Worm (Caenorhabditis elegans) whole organism, L2 larva: ENCODE measurements around the gene C17C3.1.

Experiments
- C34F6.9 ChIP-seq: fragments of 150-350 bp; optimal IDR thresholded peaks from 2 replicates; lab custom pipeline; 2014; ENCODE audit warnings: missing biosample characterization, missing genetic modification characterization
- F13H6.1 ChIP-seq: sonication (generic microtip); optimal IDR thresholded peaks from 2 replicates; lab custom pipeline; 2016; ENCODE audit warnings: missing genetic modification characterization, missing compliant biosample characterization
- R02D3.7 ChIP-seq: fragments of 150-350 bp; optimal IDR thresholded peaks from 2 replicates; lab custom pipeline; 2014; ENCODE audit warnings: missing biosample characterization, missing genetic modification characterization
- Y55F3AM.14 ChIP-seq: fragments of 200-800 bp; sonication (Bioruptor generic); optimal IDR thresholded peaks from 2 replicates; lab custom pipeline; 2018; ENCODE audit warnings: mild to moderate bottlenecking, missing genetic modification characterization, missing compliant biosample characterization
- ZK546.5 ChIP-seq: sonication (generic microtip); optimal IDR thresholded peaks from 2 replicates; lab custom pipeline; 2017; ENCODE audit warnings: missing biosample characterization, missing genetic modification characterization
- aly-2 ChIP-seq: fragments of 150-350 bp; optimal IDR thresholded peaks from 2 replicates; lab custom pipeline; 2014; ENCODE audit warnings: missing biosample characterization, missing genetic modification characterization
- ceh-16 ChIP-seq: fragments of 150-350 bp; optimal IDR thresholded peaks from 2 replicates; lab custom pipeline; 2014; ENCODE audit warnings: missing biosample characterization, missing genetic modification characterization
- ceh-82 ChIP-seq: fragments of 150-350 bp; optimal IDR thresholded peaks from 2 replicates; lab custom pipeline; 2014; ENCODE audit warnings: missing biosample characterization, missing genetic modification characterization
- crh-2 ChIP-seq: sonication (generic microtip); optimal IDR thresholded peaks from 2 replicates; lab custom pipeline; 2017; ENCODE audit warnings: missing biosample characterization, missing genetic modification characterization
- dmd-4 ChIP-seq: sonication (generic microtip); optimal IDR thresholded peaks from 2 replicates; lab custom pipeline; 2017; ENCODE audit warnings: missing biosample characterization, missing genetic modification characterization
- elt-1 ChIP-seq: fragments of 150-350 bp; optimal IDR thresholded peaks from 2 replicates; lab custom pipeline; 2014; ENCODE audit warnings: missing biosample characterization, missing genetic modification characterization
- elt-3 ChIP-seq: sonication (generic microtip); optimal IDR thresholded peaks from 2 replicates; lab custom pipeline; 2017; ENCODE audit warnings: missing biosample characterization, missing genetic modification characterization
- fos-1 ChIP-seq: fragments of 150-350 bp; optimal IDR thresholded peaks from 2 replicates; lab custom pipeline; 2014; ENCODE audit warnings: missing biosample characterization, missing genetic modification characterization
- gmeb-1 ChIP-seq: fragments of 150-350 bp; optimal IDR thresholded peaks from 2 replicates; lab custom pipeline; 2014; ENCODE audit warnings: missing biosample characterization, missing genetic modification characterization
- lin-11 ChIP-seq: fragments of 150-350 bp; sonication (generic microtip); optimal IDR thresholded peaks from 2 replicates; lab custom pipeline; 2014; ENCODE audit warnings: missing biosample characterization, missing genetic modification characterization, inconsistent platforms, mixed read lengths
- lin-13 ChIP-seq: fragments of 150-350 bp; optimal IDR thresholded peaks from 2 replicates; lab custom pipeline; 2014; ENCODE audit warnings: missing biosample characterization, missing genetic modification reagents, missing genetic modification characterization
- lin-39 ChIP-seq: fragments of 150-350 bp; optimal IDR thresholded peaks from 2 replicates; lab custom pipeline; 2014; ENCODE audit warnings: missing biosample characterization, missing genetic modification reagents, missing genetic modification characterization
- lsy-2 ChIP-seq, 2 experiments: fragments of 150-350 bp in 1 of 2; sonication (generic microtip) in 1 of 2; optimal IDR thresholded peaks; 2 replicates each; lab custom pipeline; 2014 to 2017; ENCODE audit warnings: missing biosample characterization in 2 of 2, missing genetic modification characterization in 2 of 2
- mab-5 ChIP-seq: fragments of 150-350 bp; optimal IDR thresholded peaks from 2 replicates; lab custom pipeline; 2014; ENCODE audit warnings: missing biosample characterization, missing genetic modification characterization
- mdl-1 ChIP-seq, 2 experiments: fragments of 150-350 bp in 1 of 2; sonication (generic microtip) in 1 of 2; optimal IDR thresholded peaks; 2 replicates each; lab custom pipeline; 2017; ENCODE audit warnings: missing biosample characterization in 2 of 2, missing genetic modification characterization in 2 of 2
- nhr-11 ChIP-seq: fragments of 150-350 bp; optimal IDR thresholded peaks from 2 replicates; lab custom pipeline; 2014; ENCODE audit warnings: missing biosample characterization, missing genetic modification characterization
- nhr-129 ChIP-seq: fragments of 150-350 bp; optimal IDR thresholded peaks from 2 replicates; lab custom pipeline; 2014; ENCODE audit warnings: missing biosample characterization, missing genetic modification characterization
- nhr-21 ChIP-seq: fragments of 150-350 bp; optimal IDR thresholded peaks from 2 replicates; lab custom pipeline; 2014; ENCODE audit warnings: missing biosample characterization, missing genetic modification characterization
- nhr-23 ChIP-seq: fragments of 150-350 bp; optimal IDR thresholded peaks from 2 replicates; lab custom pipeline; 2014; ENCODE audit warnings: missing biosample characterization, missing genetic modification reagents, missing genetic modification characterization
- nhr-237 ChIP-seq: fragments of 150-350 bp; optimal IDR thresholded peaks from 2 replicates; lab custom pipeline; 2014; ENCODE audit warnings: missing biosample characterization, missing genetic modification characterization
- nhr-6 ChIP-seq: fragments of 150-350 bp; optimal IDR thresholded peaks from 2 replicates; lab custom pipeline; 2014; ENCODE audit warnings: missing biosample characterization, missing genetic modification characterization
- nhr-77 ChIP-seq: fragments of 150-350 bp; optimal IDR thresholded peaks from 2 replicates; lab custom pipeline; 2014; ENCODE audit warnings: missing biosample characterization, missing genetic modification characterization
- peb-1 ChIP-seq: fragments of 150-350 bp; optimal IDR thresholded peaks from 2 replicates; lab custom pipeline; 2014; ENCODE audit warnings: missing biosample characterization, missing genetic modification characterization
- sem-4 ChIP-seq: fragments of 150-350 bp; optimal IDR thresholded peaks from 2 replicates; lab custom pipeline; 2014; ENCODE audit warnings: missing biosample characterization, missing genetic modification reagents, missing genetic modification characterization
- sma-3 ChIP-seq: sonication (generic microtip); optimal IDR thresholded peaks from 2 replicates; lab custom pipeline; 2016; ENCODE audit warnings: missing genetic modification reagents, missing genetic modification characterization, missing compliant biosample characterization
- sma-9 ChIP-seq, 2 experiments: fragments of 150-350 bp in 1 of 2; sonication (generic microtip) in 1 of 2; optimal IDR thresholded peaks; 2 replicates each; lab custom pipeline; 2014 to 2016; ENCODE audit warnings: missing genetic modification characterization in 2 of 2, mild to moderate bottlenecking in 1 of 2, missing biosample characterization in 1 of 2, missing compliant biosample characterization in 1 of 2, missing genetic modification reagents in 1 of 2, moderate library complexity in 1 of 2
- unc-39 ChIP-seq: fragments of 150-350 bp; optimal IDR thresholded peaks from 2 replicates; lab custom pipeline; 2014; ENCODE audit warnings: missing biosample characterization, missing genetic modification characterization
- unc-55 ChIP-seq: fragments of 150-350 bp; sonication (generic microtip); optimal IDR thresholded peaks from 3 replicates; lab custom pipeline; 2014; ENCODE audit warnings: missing biosample characterization, missing genetic modification reagents, missing genetic modification characterization
- unc-62 ChIP-seq: fragments of 150-350 bp; optimal IDR thresholded peaks from 2 replicates; lab custom pipeline; 2014; ENCODE audit warnings: missing biosample characterization, missing genetic modification reagents, missing genetic modification characterization
- zag-1 ChIP-seq: fragments of 150-350 bp; optimal IDR thresholded peaks from 2 replicates; lab custom pipeline; 2014; ENCODE audit warnings: missing biosample characterization, missing genetic modification characterization
- ztf-1 ChIP-seq: fragments of 200-800 bp; sonication (Bioruptor generic); conservative IDR thresholded peaks from 2 replicates; pipeline ENCODE4 v1.3.6; 2022; ENCODE audit warnings: missing genetic modification characterization, missing compliant biosample characterization
- ztf-11 ChIP-seq: sonication (generic microtip); optimal IDR thresholded peaks from 2 replicates; lab custom pipeline; 2017; ENCODE audit warnings: missing biosample characterization, missing genetic modification characterization
- ztf-4 ChIP-seq: fragments of 150-350 bp; optimal IDR thresholded peaks from 2 replicates; lab custom pipeline; 2014; ENCODE audit warnings: missing biosample characterization, missing genetic modification characterization

The C17C3.1 gene

DNA sequence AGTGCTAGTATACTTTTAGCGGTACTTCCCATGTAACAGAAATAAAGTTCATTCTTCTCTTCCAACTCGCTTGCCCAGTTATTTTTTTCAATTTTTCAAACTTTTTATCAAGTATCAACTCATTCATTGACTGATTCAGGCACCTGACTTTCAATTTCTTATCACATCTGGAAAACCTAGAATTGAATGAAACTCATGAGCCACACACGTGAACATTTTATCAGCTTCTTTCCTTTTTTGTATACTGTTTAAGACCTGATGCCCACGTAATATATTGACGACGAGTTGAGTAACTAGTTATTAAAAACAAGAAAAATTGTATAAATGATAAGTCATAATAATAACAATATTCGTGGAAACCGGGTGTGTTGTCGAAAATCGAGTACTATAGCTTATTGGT lies 16.8 kb upstream of the C17C3.1 start:
- no peak for TF ChIP-seq Y55F3AM.14
- no peak for TF ChIP-seq aly-2 (tag; lab: Kevin White, UChicago)
- TF ChIP-seq crh-2, result peak; percentile 19
- peak; percentile 59 for TF ChIP-seq sma-9 (GFP tag; optimal IDR thresholded peaks at IDR 0.05; lab: Kevin White, UChicago)
- TF ChIP-seq sma-9 (tag; optimal IDR thresholded peaks at IDR 0.05; lab: Kevin White, UChicago), result no peak
- TF ChIP-seq fos-1 (tag; lab: Kevin White, UChicago), result peak; percentile 64
- TF ChIP-seq ztf-11 (tag; lab: Kevin White, UChicago), result no peak
- no peak for TF ChIP-seq unc-62 (GFP tag; lab: Kevin White, UChicago)

DNA sequence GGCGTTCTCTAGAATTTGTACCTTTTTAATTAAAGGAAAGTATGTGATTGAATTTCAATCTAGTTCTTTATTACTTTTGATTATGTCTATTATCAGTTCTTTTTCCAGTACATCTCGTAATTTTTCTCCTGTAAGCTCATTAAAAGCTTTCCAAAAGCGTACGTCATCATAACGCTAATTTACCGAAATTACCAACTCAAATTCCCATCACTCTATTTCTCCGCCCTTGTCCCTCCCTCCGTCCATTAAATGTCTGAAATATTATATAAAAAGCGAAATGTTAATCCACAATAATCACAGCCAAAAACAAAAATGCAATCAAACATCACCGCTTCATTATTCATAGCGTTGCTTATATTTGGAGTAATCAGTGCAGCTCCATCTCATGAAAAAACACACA lies 16.1 kb upstream of the C17C3.1 start, which contains the start of gene ins-12:
Gene ins-12, plus strand, starts transcription at position 301 of the 400 bp plus-strand sequence.
- TF ChIP-seq fos-1 (tag; lab: Kevin White, UChicago) (no peak), sma-3 (GFP tag; lab: Kevin White, UChicago) (no peak), lin-11 (tag; lab: Kevin White, UChicago) (no peak), dmd-4 (tag; lab: Kevin White, UChicago) (no peak), nhr-23 (tag; lab: Kevin White, UChicago) (no peak), gmeb-1 (tag; lab: Kevin White, UChicago) (no peak), F13H6.1 (no peak), unc-62 (GFP tag; lab: Kevin White, UChicago) (no peak), zag-1 (tag; lab: Kevin White, UChicago) (no peak), R02D3.7 (tag; lab: Kevin White, UChicago) (no peak), ztf-4 (tag; lab: Kevin White, UChicago) (no peak), nhr-21 (tag; lab: Kevin White, UChicago) (no peak), sem-4 (tag; lab: Kevin White, UChicago) (no peak), nhr-129 (tag; lab: Kevin White, UChicago) (no peak), crh-2 (no peak), nhr-237 (no peak)

DNA sequence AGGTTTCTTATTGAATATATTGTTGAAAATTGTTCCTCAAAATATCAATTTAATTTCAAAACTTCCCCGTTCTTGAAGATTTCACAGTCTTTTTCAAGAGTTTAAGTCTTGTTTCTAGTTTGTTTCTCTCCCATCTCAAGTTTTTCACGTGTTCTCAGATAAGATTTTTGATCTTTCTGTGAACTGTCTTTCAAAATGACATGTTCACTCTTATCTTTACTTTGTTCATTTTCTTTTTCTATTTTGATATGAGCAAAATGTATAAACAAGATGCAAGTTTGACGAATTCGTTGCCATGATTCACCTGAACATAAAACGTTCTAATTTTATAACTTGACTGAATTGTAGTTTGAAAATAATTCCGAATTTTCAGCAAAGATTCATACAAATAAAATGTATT lies 15.6 kb upstream of the C17C3.1 start:
- TF ChIP-seq ceh-16 (no peak), elt-3 (tag; lab: Kevin White, UChicago) (no peak), nhr-11 (tag; lab: Kevin White, UChicago) (no peak), aly-2 (tag; lab: Kevin White, UChicago) (no peak), sma-9 (GFP tag; optimal IDR thresholded peaks at IDR 0.05; lab: Kevin White, UChicago) (no peak), sma-9 (tag; optimal IDR thresholded peaks at IDR 0.05; lab: Kevin White, UChicago) (no peak), ztf-1 (GFP tag; lab: Robert Waterston, UW) (no peak), lin-13 (GFP tag; lab: Kevin White, UChicago) (no peak), ZK546.5 (tag; lab: Kevin White, UChicago) (no peak), nhr-77 (tag; lab: Kevin White, UChicago) (no peak), mdl-1 (tag; optimal IDR thresholded peaks at IDR 0.05; lab: Kevin White, UChicago) (no peak), C34F6.9 (tag; lab: Kevin White, UChicago) (no peak), lin-11 (tag; lab: Kevin White, UChicago) (no peak), lin-39 (tag; lab: Kevin White, UChicago) (no peak), unc-62 (GFP tag; lab: Kevin White, UChicago) (no peak), zag-1 (tag; lab: Kevin White, UChicago) (no peak), nhr-6 (no peak), F13H6.1 (no peak)

DNA sequence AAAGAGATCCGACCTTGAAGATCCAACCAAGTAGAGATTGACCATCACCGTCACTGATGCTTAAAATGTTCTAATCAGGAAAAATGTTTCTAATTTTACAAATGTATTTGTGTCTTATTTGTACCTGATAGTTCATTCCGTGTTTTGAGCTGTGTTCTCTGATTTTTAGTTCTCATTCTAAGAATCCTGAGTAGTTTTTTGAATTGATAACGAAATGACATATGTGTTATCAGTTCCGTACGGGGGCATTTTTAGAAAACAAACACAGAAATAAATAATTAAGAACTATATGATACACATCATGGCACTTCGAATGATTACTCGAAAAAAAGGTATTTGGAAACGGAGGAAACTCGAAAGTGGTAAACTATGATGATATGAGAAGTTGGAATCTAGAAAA lies 14.8 kb upstream of the C17C3.1 start:
- no peak for TF ChIP-seq unc-39 (tag; lab: Kevin White, UChicago)
- no peak for TF ChIP-seq sem-4 (tag; lab: Kevin White, UChicago)
- TF ChIP-seq elt-3 (tag; lab: Kevin White, UChicago), result no peak
- TF ChIP-seq ztf-1 (GFP tag; lab: Robert Waterston, UW), result no peak
- TF ChIP-seq elt-1 (tag; lab: Kevin White, UChicago), result no peak
- TF ChIP-seq nhr-23 (tag; lab: Kevin White, UChicago), result no peak
- TF ChIP-seq peb-1, result no peak
- TF ChIP-seq zag-1 (tag; lab: Kevin White, UChicago), result no peak
- TF ChIP-seq ztf-11 (tag; lab: Kevin White, UChicago), result no peak
- no peak for TF ChIP-seq unc-62 (GFP tag; lab: Kevin White, UChicago)
- TF ChIP-seq lin-39 (tag; lab: Kevin White, UChicago), result no peak
- TF ChIP-seq lin-11 (tag; lab: Kevin White, UChicago), result no peak
- TF ChIP-seq ceh-82 (tag; lab: Kevin White, UChicago), result no peak
- TF ChIP-seq unc-55 (GFP tag; lab: Kevin White, UChicago), result no peak
- no peak for TF ChIP-seq ceh-16
- no peak for TF ChIP-seq mab-5 (tag; lab: Kevin White, UChicago)
- no peak for TF ChIP-seq nhr-11 (tag; lab: Kevin White, UChicago)
- no peak for TF ChIP-seq nhr-6
- no peak for TF ChIP-seq lsy-2 (tag; optimal IDR thresholded peaks at IDR 0.05; lab: Kevin White, UChicago)
- TF ChIP-seq nhr-237, result no peak
